Worm (Caenorhabditis elegans): Measurements from ENCODE around the gene zipt-7.1.

Gene zipt-7.1

DNA sequence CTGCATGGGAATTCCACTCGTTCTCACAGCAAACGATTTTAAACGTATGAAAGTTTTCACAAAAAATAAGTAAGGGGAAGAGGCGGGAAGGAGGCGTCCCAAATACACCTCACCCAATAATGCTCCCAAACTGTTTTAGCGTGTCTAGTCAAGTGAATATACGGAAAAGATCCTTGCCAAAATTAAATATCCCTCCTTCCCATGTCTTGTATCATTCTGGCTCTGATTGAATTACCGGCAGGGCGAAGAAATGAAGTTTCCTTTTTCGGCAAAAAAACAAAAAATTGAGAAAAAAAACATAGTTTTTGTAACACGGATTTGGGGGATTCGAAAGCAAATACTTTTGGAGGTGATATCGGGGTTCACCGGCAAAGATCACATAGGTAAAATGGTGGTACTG, 49.0 kb downstream of the zipt-7.1 start:
- peak; percentile 60 for TF ChIP-seq ces-1 (GFP tag; optimal IDR thresholded peaks at IDR 0.05)
- TF ChIP-seq zip-8 (tag; optimal IDR thresholded peaks at IDR 0.05) = no peak

DNA sequence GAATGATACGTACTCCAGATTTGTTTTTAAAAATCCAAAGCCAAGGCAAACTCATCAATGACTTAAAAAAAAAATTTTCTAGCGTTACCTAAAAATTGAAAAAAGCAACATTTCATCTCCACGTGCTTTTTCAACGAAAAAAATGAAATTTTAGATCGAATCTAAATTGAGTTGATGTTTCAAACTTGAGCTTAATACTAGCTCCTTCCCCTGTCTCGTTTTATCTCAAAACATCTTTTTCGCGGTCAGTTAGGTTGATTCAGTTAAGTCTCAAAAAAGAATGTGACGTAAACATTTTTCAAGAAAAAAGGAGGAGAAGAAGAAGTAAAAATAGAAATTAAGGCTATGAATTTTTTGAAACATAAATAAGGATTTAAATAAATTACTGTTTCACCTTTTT, 50.9 kb downstream of the zipt-7.1 start:
- TF ChIP-seq unc-62 (GFP tag; optimal IDR thresholded peaks at IDR 0.05) (no peak), elt-1 (tag; optimal IDR thresholded peaks at IDR 0.05; ENCODE audit: borderline replicate concordance, insufficient read depth) (no peak), ceh-43 (GFP tag; optimal IDR thresholded peaks at IDR 0.05) (no peak), ces-1 (GFP tag; optimal IDR thresholded peaks at IDR 0.05) (peak; percentile 26), zip-8 (tag; optimal IDR thresholded peaks at IDR 0.05) (no peak)
